Worm (Caenorhabditis elegans) whole organism, L1 larva: ENCODE data around the gene spe-36.

Experiments
- ceh-88 ChIP-seq: fragments of 200-800 bp; sonication (Bioruptor generic); IDR thresholded peaks from 2 replicates; pipeline ENCODE4 v1.3.6; 2022; ENCODE audit warnings: missing genetic modification characterization, missing compliant biosample characterization
- fkh-8 ChIP-seq: sonication (generic microtip); optimal IDR thresholded peaks from 2 replicates; lab custom pipeline; 2016; ENCODE audit warnings: mild to moderate bottlenecking, missing genetic modification characterization, missing compliant biosample characterization
- fos-1 ChIP-seq: fragments of 150-350 bp; optimal IDR thresholded peaks from 2 replicates; lab custom pipeline; 2014; ENCODE audit warnings: missing biosample characterization, missing genetic modification characterization
- lin-13 ChIP-seq: fragments of 150-350 bp; optimal IDR thresholded peaks from 2 replicates; lab custom pipeline; 2014; ENCODE audit warnings: missing biosample characterization, missing genetic modification reagents, missing genetic modification characterization
- nhr-19 ChIP-seq: fragments of 200-800 bp; sonication (Bioruptor generic); conservative IDR thresholded peaks from 2 replicates; pipeline ENCODE4 v1.3.6; 2022; ENCODE audit warnings: missing genetic modification characterization, missing compliant biosample characterization
- zip-4 ChIP-seq: fragments of 200-800 bp; sonication (Bioruptor generic); optimal IDR thresholded peaks from 2 replicates; lab custom pipeline; 2018; ENCODE audit warnings: mild to moderate bottlenecking, missing genetic modification characterization, moderate library complexity, missing compliant biosample characterization
- ztf-11 ChIP-seq, 2 experiments: sonication (generic microtip); optimal IDR thresholded peaks; 2 replicates each; lab custom pipeline; 2016 to 2017; ENCODE audit warnings: missing genetic modification characterization in 2 of 2, missing biosample characterization in 1 of 2, missing compliant biosample characterization in 1 of 2

DNA sequence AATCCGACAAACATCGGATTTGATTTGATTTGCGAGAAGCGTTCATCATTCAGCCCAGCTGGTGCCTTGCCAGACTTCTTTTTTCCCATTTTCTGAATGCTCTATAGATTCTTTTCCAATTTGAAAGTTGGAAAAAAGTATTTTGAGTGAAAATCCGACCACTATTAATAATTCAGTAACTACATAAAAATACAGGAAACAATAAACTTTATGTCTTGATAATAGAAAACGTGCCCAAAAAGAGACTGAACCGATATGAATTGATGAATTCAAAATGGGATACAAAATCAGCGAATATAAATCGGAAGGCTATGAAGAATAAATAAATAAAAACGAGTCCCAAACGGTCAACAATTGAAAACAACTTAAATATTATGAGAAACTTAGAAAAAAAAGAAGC lies 39.7 kb upstream of the spe-36 start, which contains the start of gene F58B3.4:
- TF ChIP-seq fos-1 (tag; lab: Kevin White, UChicago) (no peak), ceh-88 (no peak), ztf-11 (tag; optimal IDR thresholded peaks at IDR 0.05; lab: Kevin White, UChicago) (no peak), zip-4 (GFP tag; lab: Kevin White, UChicago) (no peak), nhr-19 (GFP tag; lab: Robert Waterston, UW) (no peak), fkh-8 (tag; lab: Kevin White, UChicago) (no peak), lin-13 (no peak)
